Worm (Caenorhabditis elegans) whole organism, midembryonic: ENCODE results near the gene asp-17.

ENCODE experiments used
- cog-1 ChIP-seq: sonication (generic microtip); optimal IDR thresholded peaks from 2 replicates; lab custom pipeline; 2016; ENCODE audit warnings: missing genetic modification characterization, missing compliant biosample characterization
- klf-2 ChIP-seq: fragments of 200-800 bp; sonication (Bioruptor generic); conservative IDR thresholded peaks from 2 replicates; pipeline ENCODE4 v1.3.6; 2022; ENCODE audit warnings: missing genetic modification reagents, missing genetic modification characterization, missing compliant biosample characterization
- tab-1 ChIP-seq: fragments of 200-800 bp; sonication (Bioruptor generic); IDR thresholded peaks from 2 replicates; pipeline ENCODE4 v1.3.6; 2022; ENCODE audit warnings: missing genetic modification characterization, missing compliant biosample characterization

ce11 chrV:19047442-19047841 is 10.3 kb upstream of the asp-17 start:
- no peak for TF ChIP-seq cog-1 (tag; lab: Kevin White, UChicago)
- no peak for TF ChIP-seq tab-1 (GFP tag; lab: Robert Waterston, UW)
- no peak for TF ChIP-seq klf-2 (GFP tag; lab: Robert Waterston, UW)
